Fruit fly (Drosophila melanogaster) whole organism, embryonic: ENCODE measurements around the gene mei-P26.
A peak's percentile ranks its signal among the peaks of the same experiment; 100 is the strongest.

Source experiments
- CG10267 ChIP-seq: fragments of 200-800 bp; sonication (Bioruptor generic); optimal IDR thresholded peaks from 2 replicates; lab custom pipeline; 2018; ENCODE audit warnings: missing biosample characterization, mild to moderate bottlenecking, missing genetic modification characterization, moderate library complexity
- CG10979 ChIP-seq: fragments of 200-800 bp; sonication (Bioruptor generic); optimal IDR thresholded peaks from 2 replicates; lab custom pipeline; 2018; ENCODE audit warnings: missing biosample characterization, mild to moderate bottlenecking, missing genetic modification characterization, moderate library complexity
- CG11560 ChIP-seq: fragments of 200-800 bp; sonication (Bioruptor generic); IDR thresholded peaks from 3 replicates; pipeline ENCODE4 v1.3.6; 2022; ENCODE audit warnings: missing biosample characterization, missing genetic modification characterization
- CG11695 ChIP-seq: fragments of 200-800 bp; sonication (Bioruptor generic); IDR thresholded peaks from 3 replicates; pipeline ENCODE4 v1.3.6; 2022; ENCODE audit warnings: missing biosample characterization, missing genetic modification characterization
- CG12104 ChIP-seq: fragments of 200-800 bp; sonication (Bioruptor generic); optimal IDR thresholded peaks from 3 replicates; lab custom pipeline; 2016; ENCODE audit warnings: missing biosample characterization, missing genetic modification characterization
- CG13624 ChIP-seq: fragments of 200-800 bp; sonication (Bioruptor generic); optimal IDR thresholded peaks from 2 replicates; lab custom pipeline; 2016; ENCODE audit warnings: missing biosample characterization, missing genetic modification characterization
- CG14014 ChIP-seq: fragments of 200-800 bp; sonication (Bioruptor generic); IDR thresholded peaks from 2 replicates; pipeline ENCODE4 v1.3.6; 2022; ENCODE audit warnings: missing biosample characterization, missing genetic modification characterization
- CG15269 ChIP-seq: fragments of 200-800 bp; sonication (Bioruptor generic); optimal IDR thresholded peaks from 2 replicates; lab custom pipeline; 2018; ENCODE audit warnings: missing biosample characterization, mild to moderate bottlenecking, missing genetic modification characterization, moderate library complexity
- CG15514 ChIP-seq: fragments of 200-800 bp; sonication (Bioruptor generic); optimal IDR thresholded peaks from 3 replicates; lab custom pipeline; 2017; ENCODE audit warnings: missing biosample characterization, missing genetic modification characterization, mild to moderate bottlenecking, moderate library complexity, missing genetic modification reagents
- CG1603 ChIP-seq: fragments of 200-800 bp; sonication (Bioruptor generic); optimal IDR thresholded peaks from 2 replicates; lab custom pipeline; 2019; ENCODE audit warnings: missing biosample characterization, mild to moderate bottlenecking, missing genetic modification characterization, moderate library complexity
- CG16779 ChIP-seq: fragments of 200-800 bp; sonication (Bioruptor generic); IDR thresholded peaks from 2 replicates; pipeline ENCODE4 v1.3.6; 2022; ENCODE audit warnings: missing biosample characterization, missing genetic modification characterization
- CG18262 ChIP-seq: fragments of 200-800 bp; optimal IDR thresholded peaks from 3 replicates; lab custom pipeline; 2019; ENCODE audit warnings: missing biosample characterization, mild to moderate bottlenecking, missing genetic modification characterization, moderate library complexity
- CG2202 ChIP-seq: fragments of 200-800 bp; sonication (Bioruptor generic); optimal IDR thresholded peaks from 2 replicates; lab custom pipeline; 2018; ENCODE audit warnings: missing biosample characterization, mild to moderate bottlenecking, missing genetic modification characterization
- CG3995 ChIP-seq: fragments of 200-800 bp; sonication (Bioruptor generic); optimal IDR thresholded peaks from 3 replicates; lab custom pipeline; 2016; ENCODE audit warnings: missing biosample characterization, missing genetic modification characterization
- CG4282 ChIP-seq: fragments of 200-800 bp; sonication (Bioruptor generic); optimal IDR thresholded peaks from 2 replicates; lab custom pipeline; 2016; ENCODE audit warnings: missing biosample characterization, missing genetic modification characterization
- CG4360 ChIP-seq: fragments of 200-800 bp; sonication (Bioruptor generic); IDR thresholded peaks from 2 replicates; pipeline ENCODE4 v1.3.6; 2022; ENCODE audit warnings: missing biosample characterization, missing genetic modification characterization
- CG7372 ChIP-seq: fragments of 200-800 bp; sonication (Bioruptor generic); IDR thresholded peaks from 2 replicates; pipeline ENCODE4 v1.3.6; 2022; ENCODE audit warnings: missing biosample characterization, missing genetic modification characterization
- CG9437 ChIP-seq: fragments of 200-800 bp; sonication (Bioruptor generic); optimal IDR thresholded peaks from 2 replicates; lab custom pipeline; 2018; ENCODE audit warnings: missing biosample characterization, mild to moderate bottlenecking, missing genetic modification characterization
- CG9797 ChIP-seq: fragments of 200-800 bp; sonication (Bioruptor generic); optimal IDR thresholded peaks from 3 replicates; lab custom pipeline; 2018; ENCODE audit warnings: missing biosample characterization, mild to moderate bottlenecking, missing genetic modification characterization
- CG9876 ChIP-seq: fragments of 200-800 bp; sonication (Bioruptor generic); optimal IDR thresholded peaks from 2 replicates; lab custom pipeline; 2016; ENCODE audit warnings: missing biosample characterization, missing genetic modification characterization
- Dek ChIP-seq: fragments of 200-800 bp; sonication (Bioruptor generic); optimal IDR thresholded peaks from 3 replicates; lab custom pipeline; 2019; ENCODE audit warnings: missing biosample characterization, mild to moderate bottlenecking, missing genetic modification characterization, moderate library complexity
- Eip74EF ChIP-seq, 2 experiments: fragments of 200-800 bp in 1 of 2; fragments of >200 bp in 1 of 2; sonication (Bioruptor generic) in 1 of 2; optimal IDR thresholded peaks; 2 replicates each; lab custom pipeline; 2017 to 2019; ENCODE audit warnings: missing biosample characterization in 2 of 2, missing genetic modification characterization in 2 of 2, mild to moderate bottlenecking in 1 of 2, moderate library complexity in 1 of 2
- Gug ChIP-seq: fragments of 200-800 bp; sonication (Bioruptor generic); IDR thresholded peaks from 4 replicates; pipeline ENCODE4 v1.3.6; 2022; ENCODE audit warnings: missing biosample characterization, missing genetic modification characterization
- Hr51 ChIP-seq, 2 experiments: fragments of 200-800 bp; sonication (Bioruptor generic); optimal IDR thresholded peaks; 2 replicates in 1 of 2; 3 replicates in 1 of 2; lab custom pipeline; 2016 to 2018; ENCODE audit warnings: missing biosample characterization in 2 of 2, missing genetic modification characterization in 2 of 2, mild to moderate bottlenecking in 1 of 2, moderate library complexity in 1 of 2
- Neu2 ChIP-seq: fragments of 200-800 bp; sonication (Bioruptor generic); optimal IDR thresholded peaks from 3 replicates; lab custom pipeline; 2016; ENCODE audit warnings: missing biosample characterization, missing genetic modification characterization, borderline replicate concordance
- Pdp1 ChIP-seq, 2 experiments: fragments of 200-800 bp; sonication (Bioruptor generic); optimal IDR thresholded peaks; 3 replicates each; lab custom pipeline; 2016; ENCODE audit warnings: missing biosample characterization in 2 of 2, missing genetic modification characterization in 2 of 2, mild to moderate bottlenecking in 1 of 2, moderate library complexity in 1 of 2
- Rfx ChIP-seq: fragments of 200-800 bp; sonication (Bioruptor generic); IDR thresholded peaks from 2 replicates; pipeline ENCODE4 v1.3.6; 2022; ENCODE audit warnings: missing biosample characterization, missing genetic modification characterization
- Sox100B ChIP-seq: fragments of 200-800 bp; sonication (Bioruptor generic); optimal IDR thresholded peaks from 3 replicates; lab custom pipeline; 2018; ENCODE audit warnings: missing biosample characterization, mild to moderate bottlenecking, missing genetic modification characterization
- abd-A ChIP-seq: fragments of 200-800 bp; sonication (Bioruptor generic); optimal IDR thresholded peaks from 3 replicates; lab custom pipeline; 2019; ENCODE audit warnings: missing biosample characterization, mild to moderate bottlenecking, missing genetic modification characterization, moderate library complexity
- ase ChIP-seq: fragments of 200-800 bp; sonication (Bioruptor generic); IDR thresholded peaks from 3 replicates; pipeline ENCODE4 v1.3.6; 2022; ENCODE audit warnings: missing biosample characterization, missing genetic modification characterization
- bab2 ChIP-seq: fragments of 200-800 bp; sonication (Bioruptor generic); optimal IDR thresholded peaks from 2 replicates; lab custom pipeline; 2016; ENCODE audit warnings: missing biosample characterization, missing genetic modification characterization
- btn ChIP-seq: fragments of 200-800 bp; sonication (Bioruptor generic); optimal IDR thresholded peaks from 2 replicates; lab custom pipeline; 2016; ENCODE audit warnings: missing biosample characterization, missing genetic modification characterization
- chn ChIP-seq: fragments of 200-800 bp; sonication (Bioruptor generic); optimal IDR thresholded peaks from 2 replicates; lab custom pipeline; 2016; ENCODE audit warnings: missing biosample characterization, missing genetic modification characterization
- crp ChIP-seq, 2 experiments: fragments of 200-800 bp; sonication (Bioruptor generic); optimal IDR thresholded peaks; 2 replicates in 1 of 2; 3 replicates in 1 of 2; lab custom pipeline; 2017; ENCODE audit warnings: missing biosample characterization in 2 of 2, missing genetic modification characterization in 2 of 2, mild to moderate bottlenecking in 1 of 2, moderate library complexity in 1 of 2
- exex ChIP-seq: fragments of 200-800 bp; sonication (Bioruptor generic); optimal IDR thresholded peaks from 4 replicates; lab custom pipeline; 2018; ENCODE audit warnings: missing biosample characterization, mild to moderate bottlenecking, missing genetic modification characterization, moderate library complexity
- gcm2 ChIP-seq: fragments of 200-800 bp; sonication (Bioruptor generic); optimal IDR thresholded peaks from 2 replicates; lab custom pipeline; 2016; ENCODE audit warnings: missing biosample characterization, missing genetic modification characterization
- gfzf ChIP-seq: fragments of 200-800 bp; sonication (Bioruptor generic); optimal IDR thresholded peaks from 2 replicates; lab custom pipeline; 2016; ENCODE audit warnings: missing biosample characterization, mild to moderate bottlenecking, missing genetic modification characterization, moderate library complexity
- hb ChIP-seq: fragments of 200-800 bp; sonication (Bioruptor generic); IDR thresholded peaks from 3 replicates; pipeline ENCODE4 v1.3.6; 2022; ENCODE audit warnings: missing biosample characterization, missing genetic modification characterization; ENCODE audit not compliant: partially characterized antibody
- ind ChIP-seq: fragments of 200-800 bp; sonication (Bioruptor generic); optimal IDR thresholded peaks from 3 replicates; lab custom pipeline; 2016; ENCODE audit warnings: missing biosample characterization, missing genetic modification characterization
- lbe ChIP-seq: fragments of 200-800 bp; sonication (Bioruptor generic); optimal IDR thresholded peaks from 2 replicates; lab custom pipeline; 2016; ENCODE audit warnings: missing biosample characterization, mild to moderate bottlenecking, missing genetic modification characterization
- onecut ChIP-seq: fragments of 200-800 bp; sonication (Bioruptor generic); IDR thresholded peaks from 2 replicates; pipeline ENCODE4 v1.3.6; 2022; ENCODE audit warnings: missing biosample characterization, missing genetic modification characterization
- repo ChIP-seq: fragments of 200-800 bp; sonication (Bioruptor generic); optimal IDR thresholded peaks from 2 replicates; lab custom pipeline; 2016; ENCODE audit warnings: missing biosample characterization, missing genetic modification characterization
- rib ChIP-seq: fragments of 200-800 bp; sonication (Bioruptor generic); IDR thresholded peaks from 2 replicates; pipeline ENCODE4 v1.3.6; 2022; ENCODE audit warnings: missing biosample characterization, missing genetic modification characterization
- seq ChIP-seq: fragments of 200-800 bp; sonication (Bioruptor generic); IDR thresholded peaks from 2 replicates; pipeline ENCODE4 v1.3.6; 2022; ENCODE audit warnings: missing biosample characterization, missing genetic modification characterization
- shn ChIP-seq: fragments of 200-800 bp; sonication (Bioruptor generic); optimal IDR thresholded peaks from 3 replicates; lab custom pipeline; 2016; ENCODE audit warnings: missing biosample characterization, missing genetic modification characterization
- slbo ChIP-seq: fragments of 200-800 bp; sonication (Bioruptor generic); IDR thresholded peaks from 2 replicates; pipeline ENCODE4 v1.3.6; 2022; ENCODE audit warnings: missing biosample characterization, missing genetic modification characterization
- so ChIP-seq: fragments of 200-800 bp; sonication (Bioruptor generic); IDR thresholded peaks from 3 replicates; pipeline ENCODE4 v1.3.6; 2022; ENCODE audit warnings: missing biosample characterization, missing genetic modification characterization
- sob ChIP-seq: fragments of 200-800 bp; sonication (Bioruptor generic); IDR thresholded peaks from 2 replicates; pipeline ENCODE4 v1.3.6; 2022; ENCODE audit warnings: missing biosample characterization, missing genetic modification characterization
- tll ChIP-seq, 2 experiments: fragments of 200-800 bp in 1 of 2; fragments of >200 bp in 1 of 2; sonication (Bioruptor generic) in 1 of 2; optimal IDR thresholded peaks; 2 replicates each; lab custom pipeline; 2017 to 2019; ENCODE audit warnings: missing biosample characterization in 2 of 2, missing genetic modification characterization in 2 of 2, mild to moderate bottlenecking in 1 of 2, moderate library complexity in 1 of 2
- toy ChIP-seq: fragments of 200-800 bp; sonication (Bioruptor generic); IDR thresholded peaks from 2 replicates; pipeline ENCODE4 v1.3.6; 2022; ENCODE audit warnings: missing biosample characterization, missing genetic modification characterization

The mei-P26 gene

DNA sequence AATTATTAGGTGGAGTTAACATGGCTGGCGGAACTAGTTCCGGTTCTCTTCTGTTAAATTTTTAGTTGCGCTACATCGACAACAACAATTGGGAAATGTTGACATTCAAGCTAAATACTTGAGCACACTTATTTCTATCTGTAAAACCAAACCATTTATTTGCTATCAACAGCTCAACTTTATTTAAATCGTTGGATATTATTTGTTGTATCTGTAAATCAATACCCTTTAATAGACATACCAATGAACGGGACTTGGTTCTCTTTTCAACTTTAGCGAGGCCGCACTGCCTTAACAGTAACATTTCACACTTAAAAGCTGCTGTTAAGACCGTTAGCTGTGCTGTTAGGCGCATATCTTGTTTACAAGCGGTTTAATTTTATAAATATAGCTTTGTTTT is 30.5 kb downstream of the mei-P26 start, which contains the start of gene CG12106 (continued):
- no peak for TF ChIP-seq so
- TF ChIP-seq CG12104 = no peak
- TF ChIP-seq repo (GFP tag; lab: Kevin White, UChicago) = no peak
- TF ChIP-seq CG10979 (tag; lab: Kevin White, UChicago) = peak; percentile 16
- peak; percentile 53; the same call in 1 of the 2 replicates for TF ChIP-seq CG7372 (GFP tag; lab: Robert Waterston, UW)
- peak; percentile 67 for TF ChIP-seq CG1603 (tag; lab: Kevin White, UChicago)
- TF ChIP-seq CG9876 = no peak
- TF ChIP-seq CG13624 (GFP tag; lab: Kevin White, UChicago) = peak; percentile 6
- TF ChIP-seq Gug = peak; percentile 35; the same call in 1 of the 4 replicates
- TF ChIP-seq CG11560 (tag; lab: Robert Waterston, UW) = no peak
- TF ChIP-seq tll (GFP tag; optimal IDR thresholded peaks at IDR 0.05; lab: Kevin White, UChicago) = no peak
- no peak for TF ChIP-seq rib (GFP tag; lab: Robert Waterston, UW)
- TF ChIP-seq CG16779 (GFP tag; lab: Robert Waterston, UW) = no peak
- no peak for TF ChIP-seq btn (GFP tag; lab: Kevin White, UChicago)
- no peak for TF ChIP-seq CG4282 (GFP tag; lab: Kevin White, UChicago)
- no peak for TF ChIP-seq CG9797 (GFP tag; lab: Kevin White, UChicago)
- TF ChIP-seq CG15514 (GFP tag; lab: Kevin White, UChicago) = peak; percentile 98
- no peak for TF ChIP-seq CG2202 (tag; lab: Kevin White, UChicago)
- TF ChIP-seq Pdp1 (GFP tag; optimal IDR thresholded peaks at IDR 0.05; lab: Kevin White, UChicago) = peak in 1 of 2 experiments; percentile 20
- TF ChIP-seq Eip74EF (GFP tag; optimal IDR thresholded peaks at IDR 0.05; lab: Kevin White, UChicago) = no peak
- TF ChIP-seq Dek (tag; lab: Kevin White, UChicago) = no peak
- TF ChIP-seq onecut (GFP tag; lab: Robert Waterston, UW) = peak; percentile 32; the same call in 1 of the 2 replicates
- peak; percentile 45; the same call in 1 of the 3 replicates for TF ChIP-seq CG11695 (GFP tag; lab: Robert Waterston, UW)
- TF ChIP-seq gcm2 = no peak
- peak in 1 of 2 experiments; percentile 48 for TF ChIP-seq Hr51 (GFP tag; optimal IDR thresholded peaks at IDR 0.05; lab: Kevin White, UChicago)
- no peak for TF ChIP-seq toy (GFP tag; lab: Robert Waterston, UW)
- peak; percentile 28 for TF ChIP-seq exex
- TF ChIP-seq gfzf (GFP tag; lab: Kevin White, UChicago) = no peak
- no peak for TF ChIP-seq crp (GFP tag; optimal IDR thresholded peaks at IDR 0.05; lab: Kevin White, UChicago)
- 0 out of 2 replicates have a peak, but pooled peaks have one; percentile 36 for TF ChIP-seq CG14014
- TF ChIP-seq CG4360 (GFP tag; lab: Robert Waterston, UW) = peak; percentile 62; the same call in 1 of the 2 replicates
- TF ChIP-seq CG10267 (tag; lab: Kevin White, UChicago) = peak; percentile 14
- TF ChIP-seq slbo (GFP tag; lab: Robert Waterston, UW) = peak; percentile 72
- peak; percentile 0 for TF ChIP-seq CG3995 (GFP tag; lab: Kevin White, UChicago)
- no peak for TF ChIP-seq CG9437 (GFP tag; lab: Kevin White, UChicago)
- TF ChIP-seq Sox100B (GFP tag; lab: Kevin White, UChicago) = peak; percentile 8
- no peak for TF ChIP-seq Neu2 (GFP tag; lab: Kevin White, UChicago)
- peak; percentile 51 for TF ChIP-seq ind (GFP tag; lab: Kevin White, UChicago)
- TF ChIP-seq hb (GFP tag; lab: Robert Waterston, UW) = no peak
- TF ChIP-seq Rfx (GFP tag; lab: Robert Waterston, UW) = peak; percentile 69
- peak; percentile 36 for TF ChIP-seq CG18262 (tag; lab: Kevin White, UChicago)
- TF ChIP-seq abd-A = no peak
- TF ChIP-seq lbe (GFP tag; lab: Kevin White, UChicago) = peak; percentile 12
- peak; percentile 19 for TF ChIP-seq chn (GFP tag; lab: Kevin White, UChicago)
- TF ChIP-seq sob (GFP tag; lab: Robert Waterston, UW) = 0 out of 2 replicates have a peak, but pooled peaks have one; percentile 13
- TF ChIP-seq bab2 (GFP tag; lab: Kevin White, UChicago) = peak; percentile 25
- peak; percentile 65 for TF ChIP-seq CG15269 (tag; lab: Kevin White, UChicago)
- TF ChIP-seq shn (GFP tag; lab: Kevin White, UChicago) = peak; percentile 38
- no peak for TF ChIP-seq ase (GFP tag; lab: Robert Waterston, UW)
- TF ChIP-seq seq (GFP tag; lab: Robert Waterston, UW) = 0 out of 2 replicates have a peak, but pooled peaks have one; percentile 31
